Worm (Caenorhabditis elegans): ENCODE results near the gene sgn-1.

Gene sgn-1

ce11 chrII:8822711-8823110, 39.2 kb upstream of the sgn-1 start:
- peak in 1 of 2 experiments; percentile 64 for TF ChIP-seq mdl-1 (tag; optimal IDR thresholded peaks at IDR 0.05)
- TF ChIP-seq F26F4.8 (GFP tag; conservative IDR thresholded peaks at IDR 0.05) = no peak
- no peak for TF ChIP-seq nhr-111 (GFP tag; optimal IDR thresholded peaks at IDR 0.05)
- TF ChIP-seq set-16 (GFP tag; IDR thresholded peaks at IDR 0.05) = no peak
- TF ChIP-seq Y75B8A.6 (GFP tag; IDR thresholded peaks at IDR 0.05) = no peak
- TF ChIP-seq tra-1 (GFP tag; IDR thresholded peaks at IDR 0.05) = 0 out of 2 replicates have a peak, but pooled peaks have one; percentile 16
- no peak for TF ChIP-seq F10B5.3 (tag; optimal IDR thresholded peaks at IDR 0.05)
- TF ChIP-seq nhr-10 (tag; optimal IDR thresholded peaks at IDR 0.05) = peak; percentile 2
- TF ChIP-seq lir-3 (tag; optimal IDR thresholded peaks at IDR 0.05) = no peak
- TF ChIP-seq nhr-102 (tag; optimal IDR thresholded peaks at IDR 0.05) = no peak
- no peak for TF ChIP-seq php-3 (GFP tag; IDR thresholded peaks at IDR 0.05)
- TF ChIP-seq ZK546.5 (tag; optimal IDR thresholded peaks at IDR 0.05) = no peak
- TF ChIP-seq ZK337.2 (GFP tag; IDR thresholded peaks at IDR 0.05) = no peak
- TF ChIP-seq T26A8.4 (GFP tag; IDR thresholded peaks at IDR 0.05) = no peak
- TF ChIP-seq hlh-11 (tag; optimal IDR thresholded peaks at IDR 0.05) = peak; percentile 56
- TF ChIP-seq nhr-6 (tag; optimal IDR thresholded peaks at IDR 0.05) = no peak
- TF ChIP-seq daf-19 (GFP tag; conservative IDR thresholded peaks at IDR 0.05) = no peak
- peak; percentile 20 for TF ChIP-seq dve-1 (tag; optimal IDR thresholded peaks at IDR 0.05; ENCODE audit: insufficient read depth)
- no peak for TF ChIP-seq nhr-41 (GFP tag; IDR thresholded peaks at IDR 0.05)
- TF ChIP-seq D1046.2 (GFP tag; IDR thresholded peaks at IDR 0.05) = no peak
- no peak for TF ChIP-seq zfp-3 (GFP tag; conservative IDR thresholded peaks at IDR 0.05)
- no peak for TF ChIP-seq egl-43 (GFP tag; IDR thresholded peaks at IDR 0.05)
- no peak for TF ChIP-seq F44E2.7 (GFP tag; IDR thresholded peaks at IDR 0.05)
- TF ChIP-seq nhr-76 (tag; optimal IDR thresholded peaks at IDR 0.05) = no peak
- peak; percentile 73 for TF ChIP-seq dmd-6 (GFP tag; IDR thresholded peaks at IDR 0.05)
- TF ChIP-seq lsy-2 (tag; optimal IDR thresholded peaks at IDR 0.05) = peak in 1 of 2 experiments; percentile 0
- TF ChIP-seq nhr-48 (tag; optimal IDR thresholded peaks at IDR 0.05) = peak; percentile 93
- no peak for TF ChIP-seq attf-4 (tag; optimal IDR thresholded peaks at IDR 0.05)
- no peak for TF ChIP-seq T20F7.1 (GFP tag; optimal IDR thresholded peaks at IDR 0.05)
- TF ChIP-seq gei-8 (GFP tag; optimal IDR thresholded peaks at IDR 0.05) = peak; percentile 34
- TF ChIP-seq mxl-3 (GFP tag; optimal IDR thresholded peaks at IDR 0.05) = peak; percentile 98
- TF ChIP-seq hlh-30 (tag; optimal IDR thresholded peaks at IDR 0.05; ENCODE audit: insufficient read depth) = peak; percentile 57
- 0 out of 2 replicates have a peak, but pooled peaks have one; percentile 26 for TF ChIP-seq saeg-2 (GFP tag; IDR thresholded peaks at IDR 0.05)
- TF ChIP-seq nhr-28 (tag; optimal IDR thresholded peaks at IDR 0.05) = peak; percentile 76
- TF ChIP-seq lin-39 (tag; optimal IDR thresholded peaks at IDR 0.05) = no peak
- TF ChIP-seq nhr-25 (tag; optimal IDR thresholded peaks at IDR 0.05; ENCODE audit: borderline replicate concordance, insufficient read depth) = no peak
- peak in 1 of 2 experiments; percentile 97 for TF ChIP-seq unc-62 (GFP tag; optimal IDR thresholded peaks at IDR 0.05 in 1 of 2)
- TF ChIP-seq unc-62 (tag; optimal IDR thresholded peaks at IDR 0.05) = no peak
- no peak for TF ChIP-seq cey-2 (tag; optimal IDR thresholded peaks at IDR 0.05; ENCODE audit: borderline replicate concordance, insufficient read depth)
- TF ChIP-seq arid-1 (GFP tag; conservative IDR thresholded peaks at IDR 0.05) = no peak
- TF ChIP-seq F49E8.2 (tag; optimal IDR thresholded peaks at IDR 0.05; ENCODE audit: borderline replicate concordance) = no peak
- no peak for TF ChIP-seq F37D6.2 (tag; optimal IDR thresholded peaks at IDR 0.05)
